Worm (Caenorhabditis elegans) whole organism, L4/young adult: Measurements from ENCODE around the gene sams-3.

ENCODE experiments used
- dao-5 ChIP-seq: sonication (generic microtip); optimal IDR thresholded peaks from 2 replicates; lab custom pipeline; 2016; ENCODE audit warnings: missing genotype, missing genetic modification characterization, moderate library complexity, missing compliant biosample characterization
- him-1 ChIP-seq: sonication (generic microtip); optimal IDR thresholded peaks from 2 replicates; lab custom pipeline; 2016; ENCODE audit warnings: missing genotype, missing genetic modification reagents, missing genetic modification characterization, missing compliant biosample characterization

ce11 chrIV:5817459-5817858, 31.0 kb upstream of the sams-3 start:
- no peak for TF ChIP-seq dao-5 (tag; lab: Kevin White, UChicago)
- TF ChIP-seq him-1 (tag; lab: Kevin White, UChicago), result no peak
